Worm (Caenorhabditis elegans): Measurements from ENCODE around the gene nhr-128.

nhr-128 gene

ce11 chrV:2183162-2183561 lies 38.7 kb upstream of the nhr-128 start, which contains the start of gene cyp-33C2:
cyp-33C2 (plus strand) TSS chrV:2183488.
- TF ChIP-seq nhr-237 (tag; optimal IDR thresholded peaks at IDR 0.05) (no peak), pha-4 (tag; optimal IDR thresholded peaks at IDR 0.05) (no peak), unc-120 (tag; optimal IDR thresholded peaks at IDR 0.05; ENCODE audit: poor library complexity, severe bottlenecking) (no peak), M03D4.4 (tag; optimal IDR thresholded peaks at IDR 0.05) (no peak), unc-62 (GFP tag; optimal IDR thresholded peaks at IDR 0.05) (no peak), elt-3 (tag; optimal IDR thresholded peaks at IDR 0.05) (no peak), tbx-8 (GFP tag; optimal IDR thresholded peaks at IDR 0.05) (no peak)

ce11 chrV:2185486-2185885 lies 36.4 kb upstream of the nhr-128 start:
- TF ChIP-seq tbx-8 (GFP tag; optimal IDR thresholded peaks at IDR 0.05) (no peak), nhr-237 (tag; optimal IDR thresholded peaks at IDR 0.05) (no peak), zip-8 (tag; optimal IDR thresholded peaks at IDR 0.05) (no peak), cnd-1 (tag; optimal IDR thresholded peaks at IDR 0.05) (no peak), ces-1 (GFP tag; optimal IDR thresholded peaks at IDR 0.05) (no peak), lin-13 (tag; optimal IDR thresholded peaks at IDR 0.05) (no peak), ham-2 (GFP tag; optimal IDR thresholded peaks at IDR 0.05) (no peak), sem-2 (GFP tag; optimal IDR thresholded peaks at IDR 0.05) (no peak), ceh-43 (GFP tag; optimal IDR thresholded peaks at IDR 0.05) (no peak), snpc-4 (tag; optimal IDR thresholded peaks at IDR 0.05) (no peak), flh-1 (GFP tag; optimal IDR thresholded peaks at IDR 0.05) (no peak), nhr-12 (tag; optimal IDR thresholded peaks at IDR 0.05) (no peak), bed-3 (GFP tag; optimal IDR thresholded peaks at IDR 0.05) (no peak), mep-1 (tag; optimal IDR thresholded peaks at IDR 0.05) (no peak)

DNA sequence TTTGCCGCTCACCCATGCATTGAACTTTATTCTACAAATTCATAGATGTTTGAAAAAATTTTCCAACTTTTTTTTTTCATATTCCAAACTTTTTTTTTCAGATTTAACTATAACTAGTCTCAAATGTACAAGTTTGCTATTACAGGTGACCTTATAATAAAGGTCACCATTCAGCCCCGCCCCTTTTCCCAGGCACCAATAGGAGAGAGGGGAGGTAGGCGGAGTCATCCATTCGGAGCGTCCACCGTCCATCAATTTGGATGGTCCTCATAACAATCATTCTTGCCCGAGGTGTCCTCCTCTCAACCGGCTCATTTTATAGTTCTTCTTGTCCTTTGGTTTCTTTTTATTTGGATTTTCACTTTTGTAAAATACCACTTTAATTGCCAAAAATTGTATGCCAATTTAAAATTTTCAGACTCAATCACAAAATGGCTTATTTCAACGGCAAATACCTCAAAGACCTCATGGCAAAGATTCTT lies 34.0 kb upstream of the nhr-128 start, which contains the start of gene Y5H2B.3:
TSS of gene Y5H2B.3 (plus strand) at position 432 of the 482 bp plus-strand sequence.
- no peak for TF ChIP-seq unc-39 (tag; optimal IDR thresholded peaks at IDR 0.05)
- TF ChIP-seq pha-4 (tag; optimal IDR thresholded peaks at IDR 0.05): no peak
- no peak for TF ChIP-seq ztf-11 (tag; optimal IDR thresholded peaks at IDR 0.05)
- TF ChIP-seq drap-1 (GFP tag; optimal IDR thresholded peaks at IDR 0.05): no peak
- no peak for TF ChIP-seq nhr-76 (tag; optimal IDR thresholded peaks at IDR 0.05)
- TF ChIP-seq flh-1 (GFP tag; optimal IDR thresholded peaks at IDR 0.05): no peak
- no peak for TF ChIP-seq ham-2 (GFP tag; optimal IDR thresholded peaks at IDR 0.05)
- no peak for TF ChIP-seq sem-2 (GFP tag; optimal IDR thresholded peaks at IDR 0.05)
- TF ChIP-seq mep-1 (tag; optimal IDR thresholded peaks at IDR 0.05): no peak
- TF ChIP-seq snpc-4 (tag; optimal IDR thresholded peaks at IDR 0.05): no peak
- no peak for TF ChIP-seq M03D4.4 (tag; optimal IDR thresholded peaks at IDR 0.05)
- no peak for TF ChIP-seq hlh-1 (tag; optimal IDR thresholded peaks at IDR 0.05)
- no peak for TF ChIP-seq nhr-2 (tag; optimal IDR thresholded peaks at IDR 0.05)
- TF ChIP-seq mab-5 (tag; optimal IDR thresholded peaks at IDR 0.05): no peak
- TF ChIP-seq ceh-43 (GFP tag; optimal IDR thresholded peaks at IDR 0.05): no peak
- no peak for TF ChIP-seq ceh-39 (tag; optimal IDR thresholded peaks at IDR 0.05)

DNA sequence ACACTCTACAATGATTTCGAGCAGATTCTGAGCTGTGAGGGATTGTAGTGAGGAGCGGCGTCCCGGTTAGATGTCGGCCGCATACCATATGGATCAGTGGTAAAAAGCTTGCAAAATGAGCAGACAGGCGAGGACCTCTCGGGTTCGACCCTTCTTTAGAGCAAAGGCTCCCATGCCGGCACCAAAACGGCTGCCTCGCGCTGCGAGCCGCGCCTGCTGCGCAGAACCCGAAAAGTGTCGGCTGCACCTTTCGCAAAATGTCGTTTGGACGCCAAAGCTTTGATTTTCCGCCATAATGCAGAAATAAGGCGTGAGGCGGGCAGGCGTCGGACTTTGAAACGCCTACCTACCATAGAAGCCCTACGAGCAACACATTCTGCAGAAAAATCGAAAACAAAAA lies 31.5 kb upstream of the nhr-128 start:
- TF ChIP-seq drap-1 (GFP tag; optimal IDR thresholded peaks at IDR 0.05) (no peak), ceh-39 (tag; optimal IDR thresholded peaks at IDR 0.05) (no peak), lin-32 (GFP tag; optimal IDR thresholded peaks at IDR 0.05) (no peak), nhr-12 (tag; optimal IDR thresholded peaks at IDR 0.05) (no peak), blmp-1 (tag; optimal IDR thresholded peaks at IDR 0.05) (no peak)

ce11 chrV:2191122-2191521 lies 30.7 kb upstream of the nhr-128 start, which contains the start of gene srbc-42:
srbc-42 (minus strand) TSS chrV:2191222.
- TF ChIP-seq nhr-237 (tag; optimal IDR thresholded peaks at IDR 0.05) (no peak), nhr-76 (tag; optimal IDR thresholded peaks at IDR 0.05) (no peak), snpc-4 (tag; optimal IDR thresholded peaks at IDR 0.05) (no peak), lin-32 (GFP tag; optimal IDR thresholded peaks at IDR 0.05) (no peak), mep-1 (tag; optimal IDR thresholded peaks at IDR 0.05) (no peak), cnd-1 (tag; optimal IDR thresholded peaks at IDR 0.05) (no peak), tbx-8 (GFP tag; optimal IDR thresholded peaks at IDR 0.05) (no peak), mls-2 (tag; optimal IDR thresholded peaks at IDR 0.05) (no peak), unc-39 (tag; optimal IDR thresholded peaks at IDR 0.05) (no peak), ces-1 (GFP tag; optimal IDR thresholded peaks at IDR 0.05) (no peak), ham-2 (GFP tag; optimal IDR thresholded peaks at IDR 0.05) (no peak), nhr-2 (tag; optimal IDR thresholded peaks at IDR 0.05) (no peak), ceh-83 (GFP tag; optimal IDR thresholded peaks at IDR 0.05) (no peak)

All from whole organism, mixed stage, embryonic.